Fruit fly (Drosophila melanogaster) whole organism, embryonic: ENCODE data around the gene CG16903.
A peak's percentile ranks its signal among the peaks of the same experiment; 100 is the strongest.

Source experiments
- Ada2b ChIP-seq: fragments of 200-800 bp; sonication (Bioruptor generic); IDR thresholded peaks from 2 replicates; pipeline ENCODE4 v1.3.6; 2022; ENCODE audit warnings: missing biosample characterization, missing genetic modification characterization
- Atf-2 ChIP-seq: fragments of 200-800 bp; sonication (Bioruptor generic); optimal IDR thresholded peaks from 2 replicates; lab custom pipeline; 2016; ENCODE audit warnings: missing biosample characterization, missing genetic modification characterization
- CG10565 ChIP-seq: fragments of 200-800 bp; sonication (Bioruptor generic); optimal IDR thresholded peaks from 3 replicates; lab custom pipeline; 2016; ENCODE audit warnings: missing biosample characterization, mild to moderate bottlenecking, missing genetic modification characterization
- CG10654 ChIP-seq: fragments of 200-800 bp; sonication (Bioruptor generic); optimal IDR thresholded peaks from 2 replicates; lab custom pipeline; 2016; ENCODE audit warnings: missing biosample characterization, missing genetic modification characterization
- CG11456 ChIP-seq: fragments of 200-800 bp; sonication (Bioruptor generic); IDR thresholded peaks from 3 replicates; pipeline ENCODE4 v1.3.6; 2022; ENCODE audit warnings: missing biosample characterization, missing genetic modification characterization
- CG11560 ChIP-seq: fragments of 200-800 bp; sonication (Bioruptor generic); IDR thresholded peaks from 3 replicates; pipeline ENCODE4 v1.3.6; 2022; ENCODE audit warnings: missing biosample characterization, missing genetic modification characterization
- CG12942 ChIP-seq: fragments of 200-800 bp; sonication (Bioruptor generic); optimal IDR thresholded peaks from 3 replicates; lab custom pipeline; 2016; ENCODE audit warnings: missing biosample characterization, missing genetic modification characterization
- CG13287 ChIP-seq: fragments of 200-800 bp; sonication (Bioruptor generic); IDR thresholded peaks from 2 replicates; pipeline ENCODE4 v1.3.6; 2022; ENCODE audit warnings: missing biosample characterization, missing genetic modification characterization; ENCODE audit not compliant: partially characterized antibody
- CG1647 ChIP-seq: fragments of 200-800 bp; sonication (Bioruptor generic); optimal IDR thresholded peaks from 3 replicates; lab custom pipeline; 2016; ENCODE audit warnings: missing biosample characterization, missing genetic modification characterization
- CG17359 ChIP-seq: fragments of 200-800 bp; sonication (Bioruptor generic); optimal IDR thresholded peaks from 3 replicates; lab custom pipeline; 2018; ENCODE audit warnings: missing biosample characterization, mild to moderate bottlenecking, missing genetic modification characterization, moderate library complexity
- CG18599 ChIP-seq: fragments of 200-800 bp; sonication (Bioruptor generic); optimal IDR thresholded peaks from 3 replicates; lab custom pipeline; 2017; ENCODE audit warnings: missing biosample characterization, missing genetic modification characterization, mild to moderate bottlenecking, moderate library complexity, missing genetic modification reagents
- CG2202 ChIP-seq: fragments of 200-800 bp; sonication (Bioruptor generic); optimal IDR thresholded peaks from 2 replicates; lab custom pipeline; 2018; ENCODE audit warnings: missing biosample characterization, mild to moderate bottlenecking, missing genetic modification characterization
- CG2712 ChIP-seq: fragments of 200-800 bp; optimal IDR thresholded peaks from 3 replicates; lab custom pipeline; 2019; ENCODE audit warnings: missing biosample characterization, mild to moderate bottlenecking, missing genetic modification characterization, moderate library complexity
- CG2875 ChIP-seq: fragments of 200-800 bp; sonication (Bioruptor generic); optimal IDR thresholded peaks from 2 replicates; lab custom pipeline; 2017; ENCODE audit warnings: missing biosample characterization, mild to moderate bottlenecking, missing genetic modification characterization, missing genetic modification reagents
- CG30020 ChIP-seq: fragments of 200-800 bp; optimal IDR thresholded peaks from 2 replicates; lab custom pipeline; 2019; ENCODE audit warnings: missing biosample characterization, mild to moderate bottlenecking, missing genetic modification characterization, moderate library complexity
- CG4360 ChIP-seq: fragments of 200-800 bp; sonication (Bioruptor generic); IDR thresholded peaks from 2 replicates; pipeline ENCODE4 v1.3.6; 2022; ENCODE audit warnings: missing biosample characterization, missing genetic modification characterization
- CG5245 ChIP-seq: fragments of 200-800 bp; sonication (Bioruptor generic); optimal IDR thresholded peaks from 3 replicates; lab custom pipeline; 2016; ENCODE audit warnings: missing biosample characterization, missing genetic modification characterization
- CG6683 ChIP-seq: fragments of 200-800 bp; sonication (Bioruptor generic); optimal IDR thresholded peaks from 2 replicates; lab custom pipeline; 2017; ENCODE audit warnings: missing biosample characterization, mild to moderate bottlenecking, missing genetic modification characterization, missing genetic modification reagents
- CG7928 ChIP-seq: fragments of 200-800 bp; sonication (Bioruptor generic); optimal IDR thresholded peaks from 2 replicates; lab custom pipeline; 2017; ENCODE audit warnings: missing biosample characterization, mild to moderate bottlenecking, missing genetic modification characterization
- CG8765 ChIP-seq: fragments of 200-800 bp; sonication (Bioruptor generic); IDR thresholded peaks from 2 replicates; pipeline ENCODE4 v1.3.6; 2022; ENCODE audit warnings: missing biosample characterization, missing genetic modification characterization
- CTCF ChIP-seq: fragments of 200-800 bp; sonication (Bioruptor generic); optimal IDR thresholded peaks from 2 replicates; lab custom pipeline; 2017; ENCODE audit warnings: missing biosample characterization, mild to moderate bottlenecking, missing genetic modification characterization, moderate library complexity
- Deaf1 ChIP-seq: fragments of 200-800 bp; optimal IDR thresholded peaks from 3 replicates; lab custom pipeline; 2019; ENCODE audit warnings: missing biosample characterization, mild to moderate bottlenecking, missing genetic modification characterization, moderate library complexity
- Dek ChIP-seq: fragments of 200-800 bp; sonication (Bioruptor generic); optimal IDR thresholded peaks from 3 replicates; lab custom pipeline; 2019; ENCODE audit warnings: missing biosample characterization, mild to moderate bottlenecking, missing genetic modification characterization, moderate library complexity
- Dip2 ChIP-seq: fragments of 200-800 bp; sonication (Bioruptor generic); IDR thresholded peaks from 2 replicates; pipeline ENCODE4 v1.3.6; 2022; ENCODE audit warnings: missing biosample characterization, missing genetic modification characterization
- H2.0 ChIP-seq: fragments of 200-800 bp; sonication (Bioruptor generic); IDR thresholded peaks from 2 replicates; pipeline ENCODE4 v1.3.6; 2022; ENCODE audit warnings: missing biosample characterization, missing genetic modification characterization
- HLH3B ChIP-seq: fragments of 200-800 bp; sonication (Bioruptor generic); IDR thresholded peaks from 2 replicates; pipeline ENCODE4 v1.3.6; 2022; ENCODE audit warnings: missing biosample characterization, missing genetic modification characterization
- Lim3 ChIP-seq: fragments of 200-800 bp; sonication (Bioruptor generic); IDR thresholded peaks from 2 replicates; pipeline ENCODE4 v1.3.6; 2022; ENCODE audit warnings: missing biosample characterization, missing genetic modification characterization
- Lpt ChIP-seq: fragments of >200 bp; optimal IDR thresholded peaks from 2 replicates; lab custom pipeline; 2018; ENCODE audit warnings: missing biosample characterization, missing genetic modification characterization
- MESR4 ChIP-seq: fragments of 200-800 bp; sonication (Bioruptor generic); optimal IDR thresholded peaks from 2 replicates; lab custom pipeline; 2018; ENCODE audit warnings: missing biosample characterization, mild to moderate bottlenecking, missing genetic modification characterization, moderate library complexity
- Meics ChIP-seq: fragments of 200-800 bp; sonication (Bioruptor generic); optimal IDR thresholded peaks from 2 replicates; lab custom pipeline; 2017; ENCODE audit warnings: missing biosample characterization, mild to moderate bottlenecking, missing genetic modification characterization
- Rx ChIP-seq: fragments of 200-800 bp; sonication (Bioruptor generic); IDR thresholded peaks from 2 replicates; pipeline ENCODE4 v1.3.6; 2022; ENCODE audit warnings: missing biosample characterization, missing genetic modification characterization
- Sin3A ChIP-seq: fragments of >200 bp; optimal IDR thresholded peaks from 2 replicates; lab custom pipeline; 2018
- Sox100B ChIP-seq: fragments of 200-800 bp; sonication (Bioruptor generic); optimal IDR thresholded peaks from 3 replicates; lab custom pipeline; 2018; ENCODE audit warnings: missing biosample characterization, mild to moderate bottlenecking, missing genetic modification characterization
- YL-1 ChIP-seq: fragments of 200-800 bp; sonication (Bioruptor generic); optimal IDR thresholded peaks from 3 replicates; lab custom pipeline; 2017; ENCODE audit warnings: missing biosample characterization, mild to moderate bottlenecking, missing genetic modification characterization
- ase ChIP-seq: fragments of 200-800 bp; sonication (Bioruptor generic); IDR thresholded peaks from 3 replicates; pipeline ENCODE4 v1.3.6; 2022; ENCODE audit warnings: missing biosample characterization, missing genetic modification characterization
- ci ChIP-seq: fragments of 200-800 bp; sonication (Bioruptor generic); IDR thresholded peaks from 3 replicates; pipeline ENCODE4 v1.3.6; 2022; ENCODE audit warnings: missing biosample characterization, missing genetic modification characterization
- dan ChIP-seq: fragments of 200-800 bp; sonication (Bioruptor generic); IDR thresholded peaks from 2 replicates; pipeline ENCODE4 v1.3.6; 2022; ENCODE audit warnings: missing biosample characterization, missing genetic modification characterization
- eve ChIP-seq, 2 experiments: fragments of >200 bp; optimal IDR thresholded peaks; 2 replicates each; lab custom pipeline; 2017; ENCODE audit warnings: missing biosample characterization in 2 of 2, missing genetic modification characterization in 2 of 2
- ken ChIP-seq: fragments of 200-800 bp; sonication (Bioruptor generic); IDR thresholded peaks from 3 replicates; pipeline ENCODE4 v1.3.6; 2022; ENCODE audit warnings: missing biosample characterization, missing genetic modification characterization
- kni ChIP-seq: fragments of 200-800 bp; sonication (Bioruptor generic); optimal IDR thresholded peaks from 3 replicates; lab custom pipeline; 2017; ENCODE audit warnings: mild to moderate bottlenecking, missing biosample characterization, missing genetic modification reagents, missing genetic modification characterization
- onecut ChIP-seq: fragments of 200-800 bp; sonication (Bioruptor generic); IDR thresholded peaks from 2 replicates; pipeline ENCODE4 v1.3.6; 2022; ENCODE audit warnings: missing biosample characterization, missing genetic modification characterization
- pan ChIP-seq, 4 experiments: fragments of >200 bp in 3 of 4; fragments of 200-800 bp in 1 of 4; sonication (Bioruptor generic) in 1 of 4; optimal IDR thresholded peaks in 3 of 4; IDR thresholded peaks in 1 of 4; 2 replicates each; pipeline versions ENCODE4 v1.3.6 to Lab custom; 2017 to 2022; ENCODE audit warnings: missing biosample characterization in 2 of 4, missing genetic modification characterization in 2 of 4, mixed read lengths in 1 of 4
- repo ChIP-seq: fragments of 200-800 bp; sonication (Bioruptor generic); optimal IDR thresholded peaks from 2 replicates; lab custom pipeline; 2016; ENCODE audit warnings: missing biosample characterization, missing genetic modification characterization
- sens ChIP-seq: fragments of 200-800 bp; sonication (Bioruptor generic); peaks from one replicate; lab custom pipeline; 2016; ENCODE audit warnings: missing biosample characterization, missing genetic modification characterization
- sima ChIP-seq: fragments of 200-800 bp; sonication (Bioruptor generic); optimal IDR thresholded peaks from 2 replicates; lab custom pipeline; 2016; ENCODE audit warnings: missing biosample characterization, missing genetic modification characterization
- stc ChIP-seq: fragments of 200-800 bp; sonication (Bioruptor generic); IDR thresholded peaks from 2 replicates; pipeline ENCODE4 v1.3.6; 2022; ENCODE audit warnings: missing biosample characterization, missing genetic modification characterization
- tup ChIP-seq: fragments of 200-800 bp; sonication (Bioruptor generic); optimal IDR thresholded peaks from 2 replicates; lab custom pipeline; 2016; ENCODE audit warnings: missing biosample characterization, mild to moderate bottlenecking, missing genetic modification characterization, moderate library complexity
- unc-4 ChIP-seq: fragments of 200-800 bp; sonication (Bioruptor generic); IDR thresholded peaks from 2 replicates; pipeline ENCODE4 v1.3.6; 2022; ENCODE audit warnings: missing biosample characterization, missing genetic modification characterization; ENCODE audit not compliant: partially characterized antibody
- vnd ChIP-seq: fragments of 200-800 bp; sonication (Bioruptor generic); IDR thresholded peaks from 3 replicates; pipeline ENCODE4 v1.3.6; 2022; ENCODE audit warnings: missing biosample characterization, missing genetic modification characterization; ENCODE audit not compliant: partially characterized antibody
- wek ChIP-seq: fragments of 200-800 bp; sonication (Bioruptor generic); optimal IDR thresholded peaks from 3 replicates; lab custom pipeline; 2018; ENCODE audit warnings: missing biosample characterization, mild to moderate bottlenecking, missing genetic modification characterization, moderate library complexity

Gene CG16903

dm6 chrX:2123965-2124688, 43.9 kb upstream of the CG16903 start (continued):
- TF ChIP-seq Atf-2 (GFP tag; lab: Kevin White, UChicago), result peak; percentile 80
- peak; percentile 78 for TF ChIP-seq Rx (GFP tag; lab: Robert Waterston, UW)
- TF ChIP-seq Lim3 (GFP tag; lab: Robert Waterston, UW), result peak; percentile 81
- TF ChIP-seq sens, result peak; percentile 94
- peak; percentile 89 for TF ChIP-seq stc (GFP tag; lab: Robert Waterston, UW)
- TF ChIP-seq kni (GFP tag; lab: Kevin White, UChicago), result no peak
- peak; percentile 93 for TF ChIP-seq CG12942 (GFP tag; lab: Kevin White, UChicago)
- peak; percentile 96 for TF ChIP-seq CG6683
- TF ChIP-seq CG5245 (GFP tag; lab: Kevin White, UChicago), result peak; percentile 81
- TF ChIP-seq Deaf1 (tag; lab: Kevin White, UChicago), result peak; percentile 81
- TF ChIP-seq HLH3B (GFP tag; lab: Robert Waterston, UW), result peak; percentile 86
- TF ChIP-seq CG2875 (GFP tag; lab: Kevin White, UChicago), result peak; percentile 97
- TF ChIP-seq vnd (GFP tag; lab: Robert Waterston, UW), result peak; percentile 53; the same call in 2 of the 3 replicates
- peak; percentile 68 for TF ChIP-seq CG7928 (GFP tag; lab: Kevin White, UChicago)
- TF ChIP-seq Meics, result peak; percentile 98
- TF ChIP-seq CG13287 (GFP tag; lab: Robert Waterston, UW), result no peak
- TF ChIP-seq ken, result peak; percentile 92
- TF ChIP-seq Sin3A (lab: Kevin White, UChicago), result no peak
- no peak for TF ChIP-seq pan (optimal IDR thresholded peaks at IDR 0.05; lab: Kevin White, UChicago)
- peak in 1 of 2 experiments; percentile 90 for TF ChIP-seq pan (GFP tag; optimal IDR thresholded peaks at IDR 0.05 in 1 of 2, IDR thresholded peaks at IDR 0.05 in 1 of 2)
- TF ChIP-seq CG11456 (GFP tag; lab: Robert Waterston, UW), result peak; percentile 93
- TF ChIP-seq CG18599 (GFP tag; lab: Kevin White, UChicago), result peak; percentile 98
- no peak for TF ChIP-seq unc-4 (GFP tag; lab: Robert Waterston, UW)
- TF ChIP-seq CG11560 (tag; lab: Robert Waterston, UW), result peak; percentile 80
- TF ChIP-seq sima (GFP tag; lab: Kevin White, UChicago), result no peak
- TF ChIP-seq CG17359, result peak; percentile 96
- TF ChIP-seq CG1647 (GFP tag; lab: Kevin White, UChicago), result peak; percentile 60
- TF ChIP-seq CG8765 (GFP tag; lab: Robert Waterston, UW), result peak; percentile 85
- peak; percentile 91 for TF ChIP-seq CG30020 (tag; lab: Kevin White, UChicago)
- TF ChIP-seq CG2712 (tag; lab: Kevin White, UChicago), result peak; percentile 99
- peak; percentile 89 for TF ChIP-seq Ada2b (GFP tag; lab: Robert Waterston, UW)
- no peak for TF ChIP-seq eve (GFP tag; optimal IDR thresholded peaks at IDR 0.05; lab: Kevin White, UChicago)
- no peak for TF ChIP-seq Lpt
- peak; percentile 70 for TF ChIP-seq CTCF (GFP tag; lab: Kevin White, UChicago)
- TF ChIP-seq tup, result peak; percentile 91
- peak; percentile 77 for TF ChIP-seq CG4360 (GFP tag; lab: Robert Waterston, UW)
- peak; percentile 96 for TF ChIP-seq CG10654 (GFP tag; lab: Kevin White, UChicago)
- peak; percentile 80 for TF ChIP-seq CG10565 (GFP tag; lab: Kevin White, UChicago)
- no peak for TF ChIP-seq Dip2 (GFP tag; lab: Robert Waterston, UW)
- peak; percentile 67 for TF ChIP-seq repo (GFP tag; lab: Kevin White, UChicago)
- TF ChIP-seq ase (GFP tag; lab: Robert Waterston, UW), result peak; percentile 91
- TF ChIP-seq H2.0 (GFP tag; lab: Robert Waterston, UW), result peak; percentile 85
- TF ChIP-seq YL-1 (GFP tag; lab: Kevin White, UChicago), result peak; percentile 94
- TF ChIP-seq onecut (GFP tag; lab: Robert Waterston, UW), result peak; percentile 75
- TF ChIP-seq ci (GFP tag; lab: Robert Waterston, UW), result peak; percentile 88
- TF ChIP-seq dan (GFP tag; lab: Robert Waterston, UW), result peak; percentile 75
- peak; percentile 74 for TF ChIP-seq wek (GFP tag; lab: Kevin White, UChicago)
- peak; percentile 95 for TF ChIP-seq CG2202 (tag; lab: Kevin White, UChicago)
- no peak for TF ChIP-seq MESR4
- peak; percentile 100 for TF ChIP-seq Sox100B (GFP tag; lab: Kevin White, UChicago)
- peak; percentile 96 for TF ChIP-seq Dek (tag; lab: Kevin White, UChicago)
